Worm (Caenorhabditis elegans) whole organism, L1 larva: Measurements from ENCODE around the gene nhr-251.

Experiments used
- ceh-63 ChIP-seq: fragments of 200-800 bp; sonication (Bioruptor generic); optimal IDR thresholded peaks from 2 replicates; lab custom pipeline; 2018; ENCODE audit warnings: mild to moderate bottlenecking, missing genetic modification characterization, missing compliant biosample characterization
- egl-27 ChIP-seq, 2 experiments: fragments of 150-350 bp in 1 of 2; sonication (generic microtip); optimal IDR thresholded peaks; 3 replicates each; lab custom pipeline; 2017 to 2018; ENCODE audit warnings: missing biosample characterization in 2 of 2, missing genetic modification characterization in 2 of 2, missing genetic modification reagents in 2 of 2
- fos-1 ChIP-seq: fragments of 150-350 bp; optimal IDR thresholded peaks from 2 replicates; lab custom pipeline; 2014; ENCODE audit warnings: missing biosample characterization, missing genetic modification characterization
- grh-1 ChIP-seq: fragments of 200-800 bp; sonication (Bioruptor generic); IDR thresholded peaks from 2 replicates; pipeline ENCODE4 v1.3.6; 2022; ENCODE audit warnings: missing genetic modification reagents, missing genetic modification characterization, missing compliant biosample characterization
- jun-1 ChIP-seq: fragments of 150-350 bp; optimal IDR thresholded peaks from 2 replicates; lab custom pipeline; 2014; ENCODE audit warnings: missing biosample characterization, missing genetic modification reagents, missing genetic modification characterization
- lin-13 ChIP-seq: fragments of 150-350 bp; optimal IDR thresholded peaks from 2 replicates; lab custom pipeline; 2014; ENCODE audit warnings: missing biosample characterization, missing genetic modification reagents, missing genetic modification characterization
- lin-15B ChIP-seq: fragments of 150-350 bp; sonication (generic microtip); optimal IDR thresholded peaks from 3 replicates; lab custom pipeline; 2014; ENCODE audit warnings: missing biosample characterization, missing genetic modification characterization
- lin-39 ChIP-seq: fragments of 150-350 bp; optimal IDR thresholded peaks from 2 replicates; lab custom pipeline; 2014; ENCODE audit warnings: missing biosample characterization, missing genetic modification reagents, missing genetic modification characterization
- mep-1 ChIP-seq: fragments of 150-350 bp; optimal IDR thresholded peaks from 2 replicates; lab custom pipeline; 2014; ENCODE audit warnings: missing biosample characterization, missing genetic modification characterization
- tbx-2 ChIP-seq: sonication (generic microtip); optimal IDR thresholded peaks from 2 replicates; lab custom pipeline; 2016; ENCODE audit warnings: missing genetic modification characterization, missing compliant biosample characterization
- unc-130 ChIP-seq: fragments of 150-350 bp; optimal IDR thresholded peaks from 2 replicates; lab custom pipeline; 2017; ENCODE audit warnings: missing biosample characterization, missing genetic modification characterization, inconsistent platforms

DNA sequence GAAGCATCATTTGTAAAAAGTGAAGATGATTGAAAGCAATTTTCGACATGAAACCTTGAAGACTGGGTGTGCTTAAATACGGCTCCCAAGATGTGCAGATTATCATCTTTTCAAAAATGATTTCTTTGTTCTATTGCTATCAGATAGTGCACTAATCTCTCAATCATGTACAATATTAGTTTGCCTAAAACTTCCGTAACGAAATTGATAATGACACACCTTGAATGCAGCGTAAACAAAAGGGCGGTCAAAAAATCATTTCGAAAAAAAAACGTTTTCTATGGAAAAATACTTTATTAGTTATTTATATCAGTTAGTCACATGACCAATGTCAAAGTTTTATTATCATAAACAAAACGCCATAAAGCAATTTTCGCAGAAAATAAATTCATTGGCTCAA is 22.6 kb downstream of the nhr-251 start, which contains the start of gene F48G7.5:
- no peak for TF ChIP-seq unc-130 (tag; lab: Kevin White, UChicago)
- TF ChIP-seq fos-1 (tag; lab: Kevin White, UChicago) = no peak
- no peak for TF ChIP-seq mep-1 (tag; lab: Kevin White, UChicago)
- no peak for TF ChIP-seq grh-1 (GFP tag; lab: Robert Waterston, UW)
- TF ChIP-seq lin-15B (tag; lab: Kevin White, UChicago) = no peak
- no peak for TF ChIP-seq ceh-63
- TF ChIP-seq lin-13 (GFP tag; lab: Kevin White, UChicago) = no peak
- TF ChIP-seq egl-27 (tag; optimal IDR thresholded peaks at IDR 0.05; lab: Kevin White, UChicago) = no peak
- TF ChIP-seq tbx-2 (tag; lab: Kevin White, UChicago) = no peak
- no peak for TF ChIP-seq jun-1 (tag; lab: Kevin White, UChicago)
- no peak for TF ChIP-seq lin-39 (tag; lab: Kevin White, UChicago)
